Fruit fly (Drosophila melanogaster): Measurements from ENCODE around the gene Sf3b5.

Sf3b5 gene

dm6 chr3R:9053021-9053420 is 37.9 kb upstream of the Sf3b5 start (continued):
- TF ChIP-seq vvl (GFP tag; IDR thresholded peaks at IDR 0.05) (no peak), CG7271 (tag; optimal IDR thresholded peaks at IDR 0.05) (no peak), ewg (GFP tag; optimal IDR thresholded peaks at IDR 0.05) (no peak), CG17912 (GFP tag; optimal IDR thresholded peaks at IDR 0.05) (no peak), al (GFP tag; IDR thresholded peaks at IDR 0.05) (no peak), CG30431 (GFP tag; optimal IDR thresholded peaks at IDR 0.05) (no peak), CG7357 (GFP tag; IDR thresholded peaks at IDR 0.05) (no peak), dm (GFP tag; optimal IDR thresholded peaks at IDR 0.05) (peak; percentile 64), CG12219 (GFP tag; optimal IDR thresholded peaks at IDR 0.05) (peak; percentile 50), CG8290 (GFP tag; optimal IDR thresholded peaks at IDR 0.05) (no peak), CG8290 (tag; optimal IDR thresholded peaks at IDR 0.05) (peak in 1 of 2 experiments; percentile 93), CG15601 (tag; optimal IDR thresholded peaks at IDR 0.05) (no peak), CG15269 (tag; optimal IDR thresholded peaks at IDR 0.05) (peak; percentile 46), sens (GFP tag) (peak; percentile 88), lbe (GFP tag; optimal IDR thresholded peaks at IDR 0.05) (peak; percentile 64), dimm (GFP tag; IDR thresholded peaks at IDR 0.05) (no peak), pnt (GFP tag; optimal IDR thresholded peaks at IDR 0.05) (peak; percentile 57), Atf6 (GFP tag; IDR thresholded peaks at IDR 0.05) (no peak), nom (GFP tag; optimal IDR thresholded peaks at IDR 0.05) (peak; percentile 94), wor (GFP tag; IDR thresholded peaks at IDR 0.05) (no peak), CG5245 (GFP tag; optimal IDR thresholded peaks at IDR 0.05) (no peak), pan (optimal IDR thresholded peaks at IDR 0.05) (no peak), pan (GFP tag; optimal IDR thresholded peaks at IDR 0.05 in 1 of 2, IDR thresholded peaks at IDR 0.05 in 1 of 2) (no peak), mirr (GFP tag; optimal IDR thresholded peaks at IDR 0.05) (peak; percentile 80), NfI (GFP tag; optimal IDR thresholded peaks at IDR 0.05) (peak; percentile 31), CG10366 (GFP tag; IDR thresholded peaks at IDR 0.05) (no peak), Ets65A (GFP tag) (no peak), otp (GFP tag; IDR thresholded peaks at IDR 0.05) (no peak), NC2α (GFP tag; optimal IDR thresholded peaks at IDR 0.05) (peak; percentile 33), tna (GFP tag; IDR thresholded peaks at IDR 0.05; ENCODE audit: partially characterized antibody) (no peak), Rx (GFP tag; IDR thresholded peaks at IDR 0.05) (no peak), CG32532 (GFP tag; IDR thresholded peaks at IDR 0.05) (no peak), CG14710 (tag; optimal IDR thresholded peaks at IDR 0.05) (no peak), CG8478 (optimal IDR thresholded peaks at IDR 0.05) (no peak), Abd-B (GFP tag; optimal IDR thresholded peaks at IDR 0.05) (no peak), CG10654 (GFP tag; optimal IDR thresholded peaks at IDR 0.05) (no peak), oc (tag; optimal IDR thresholded peaks at IDR 0.05) (peak; percentile 43), pzg (GFP tag; optimal IDR thresholded peaks at IDR 0.05) (peak; percentile 23), salm (tag; optimal IDR thresholded peaks at IDR 0.05) (no peak), CkIIα-i1 (GFP tag; IDR thresholded peaks at IDR 0.05) (no peak), CG8089 (GFP tag; optimal IDR thresholded peaks at IDR 0.05) (peak; percentile 52), stwl (tag; optimal IDR thresholded peaks at IDR 0.05) (no peak), CG33213 (GFP tag; optimal IDR thresholded peaks at IDR 0.05) (no peak), Hr39 (optimal IDR thresholded peaks at IDR 0.05) (no peak), CG12155 (GFP tag; optimal IDR thresholded peaks at IDR 0.05) (no peak), CG9609 (GFP tag; optimal IDR thresholded peaks at IDR 0.05) (peak; percentile 54), H15 (GFP tag; IDR thresholded peaks at IDR 0.05) (no peak), Lpt (GFP tag; optimal IDR thresholded peaks at IDR 0.05) (no peak), toy (GFP tag; IDR thresholded peaks at IDR 0.05) (no peak), Fer2 (tag; optimal IDR thresholded peaks at IDR 0.05) (no peak), CG17568 (GFP tag; optimal IDR thresholded peaks at IDR 0.05) (no peak), CG16863 (GFP tag; optimal IDR thresholded peaks at IDR 0.05) (peak; percentile 55), wek (GFP tag; optimal IDR thresholded peaks at IDR 0.05) (peak; percentile 51), CG7745 (tag; optimal IDR thresholded peaks at IDR 0.05) (peak; percentile 51)

Data from whole organism, embryonic.